Fruit fly (Drosophila melanogaster) S2 (cell line): Measurements from ENCODE around the gene galene.

ENCODE experiments used
- CG8478 ChIP-seq: fragments of >200 bp; optimal IDR thresholded peaks from 2 replicates; lab custom pipeline; 2018
- CTCF ChIP-seq, 2 experiments: fragments of >200 bp; optimal IDR thresholded peaks; 2 replicates each; lab custom pipeline; 2018

- no peak for TF ChIP-seq CG8478
- no peak for TF ChIP-seq CTCF (optimal IDR thresholded peaks at IDR 0.05; lab: Kevin White, UChicago)
These were observed 31.6 kb upstream of the galene start for dm6 chr3L:1203855-1204431.
